Fruit fly (Drosophila melanogaster) whole organism, embryonic: ENCODE results near the gene CG11608.

Experiments
- CG10267 ChIP-seq: fragments of 200-800 bp; sonication (Bioruptor generic); optimal IDR thresholded peaks from 2 replicates; lab custom pipeline; 2018; ENCODE audit warnings: missing biosample characterization, mild to moderate bottlenecking, missing genetic modification characterization, moderate library complexity
- CG13123 ChIP-seq: fragments of 200-800 bp; sonication (Bioruptor generic); optimal IDR thresholded peaks from 2 replicates; lab custom pipeline; 2016; ENCODE audit warnings: missing biosample characterization, missing genetic modification characterization
- CG13287 ChIP-seq: fragments of 200-800 bp; sonication (Bioruptor generic); IDR thresholded peaks from 2 replicates; pipeline ENCODE4 v1.3.6; 2022; ENCODE audit warnings: missing biosample characterization, missing genetic modification characterization; ENCODE audit not compliant: partially characterized antibody
- CG13894 ChIP-seq: fragments of 200-800 bp; sonication (Bioruptor generic); optimal IDR thresholded peaks from 3 replicates; lab custom pipeline; 2018; ENCODE audit warnings: missing biosample characterization, mild to moderate bottlenecking, missing genetic modification characterization, moderate library complexity
- CG14014 ChIP-seq: fragments of 200-800 bp; sonication (Bioruptor generic); IDR thresholded peaks from 2 replicates; pipeline ENCODE4 v1.3.6; 2022; ENCODE audit warnings: missing biosample characterization, missing genetic modification characterization
- CG15011 ChIP-seq: fragments of 200-800 bp; sonication (Bioruptor generic); optimal IDR thresholded peaks from 3 replicates; lab custom pipeline; 2018; ENCODE audit warnings: missing biosample characterization, mild to moderate bottlenecking, missing genetic modification characterization
- CG1647 ChIP-seq: fragments of 200-800 bp; sonication (Bioruptor generic); optimal IDR thresholded peaks from 3 replicates; lab custom pipeline; 2016; ENCODE audit warnings: missing biosample characterization, missing genetic modification characterization
- CG17385 ChIP-seq: fragments of 200-800 bp; sonication (Bioruptor generic); optimal IDR thresholded peaks from 3 replicates; lab custom pipeline; 2018; ENCODE audit warnings: missing biosample characterization, mild to moderate bottlenecking, missing genetic modification characterization
- CG18011 ChIP-seq: fragments of 200-800 bp; sonication (Bioruptor generic); optimal IDR thresholded peaks from 2 replicates; lab custom pipeline; 2017; ENCODE audit warnings: missing biosample characterization, missing genetic modification characterization, mild to moderate bottlenecking, moderate library complexity, missing genotype
- CG42726 ChIP-seq: fragments of 200-800 bp; sonication (Bioruptor generic); IDR thresholded peaks from 2 replicates; pipeline ENCODE4 v1.3.6; 2022; ENCODE audit warnings: missing biosample characterization, missing genetic modification characterization; ENCODE audit not compliant: partially characterized antibody
- CG4820 ChIP-seq: fragments of 200-800 bp; sonication (Bioruptor generic); optimal IDR thresholded peaks from 3 replicates; lab custom pipeline; 2016; ENCODE audit warnings: missing biosample characterization, missing genetic modification characterization
- CG5245 ChIP-seq: fragments of 200-800 bp; sonication (Bioruptor generic); optimal IDR thresholded peaks from 3 replicates; lab custom pipeline; 2016; ENCODE audit warnings: missing biosample characterization, missing genetic modification characterization
- CG6254 ChIP-seq: fragments of 200-800 bp; sonication (Bioruptor generic); optimal IDR thresholded peaks from 3 replicates; lab custom pipeline; 2017; ENCODE audit warnings: mild to moderate bottlenecking, missing biosample characterization, missing genetic modification reagents, missing genetic modification characterization
- CG7839 ChIP-seq: fragments of 200-800 bp; sonication (Bioruptor generic); optimal IDR thresholded peaks from 3 replicates; lab custom pipeline; 2018; ENCODE audit warnings: missing biosample characterization, mild to moderate bottlenecking, missing genetic modification characterization, moderate library complexity
- CG8765 ChIP-seq: fragments of 200-800 bp; sonication (Bioruptor generic); IDR thresholded peaks from 2 replicates; pipeline ENCODE4 v1.3.6; 2022; ENCODE audit warnings: missing biosample characterization, missing genetic modification characterization
- CG8924 ChIP-seq: fragments of 200-800 bp; optimal IDR thresholded peaks from 3 replicates; lab custom pipeline; 2019; ENCODE audit warnings: missing biosample characterization, mild to moderate bottlenecking, missing genetic modification characterization, moderate library complexity
- CG9609 ChIP-seq: fragments of 200-800 bp; sonication (Bioruptor generic); optimal IDR thresholded peaks from 3 replicates; lab custom pipeline; 2016; ENCODE audit warnings: missing biosample characterization, missing genetic modification characterization
- Dad ChIP-seq: fragments of 200-800 bp; sonication (Bioruptor generic); optimal IDR thresholded peaks from 3 replicates; lab custom pipeline; 2016; ENCODE audit warnings: missing biosample characterization, missing genetic modification characterization
- Dek ChIP-seq: fragments of 200-800 bp; sonication (Bioruptor generic); optimal IDR thresholded peaks from 3 replicates; lab custom pipeline; 2019; ENCODE audit warnings: missing biosample characterization, mild to moderate bottlenecking, missing genetic modification characterization, moderate library complexity
- ERR ChIP-seq: fragments of 200-800 bp; sonication (Bioruptor generic); optimal IDR thresholded peaks from 2 replicates; lab custom pipeline; 2016; ENCODE audit warnings: missing biosample characterization, missing genetic modification characterization
- Ets65A ChIP-seq: fragments of 200-800 bp; sonication (Bioruptor generic); peaks from one replicate; lab custom pipeline; 2016; ENCODE audit warnings: missing biosample characterization, missing genetic modification characterization
- Hand ChIP-seq: fragments of 200-800 bp; sonication (Bioruptor generic); optimal IDR thresholded peaks from 2 replicates; lab custom pipeline; 2017; ENCODE audit warnings: mild to moderate bottlenecking, missing biosample characterization, missing genetic modification reagents, missing genetic modification characterization
- MBD-R2 ChIP-seq: fragments of 200-800 bp; sonication (Bioruptor generic); IDR thresholded peaks from 2 replicates; pipeline ENCODE4 v1.3.6; 2022; ENCODE audit warnings: missing biosample characterization, missing genetic modification characterization
- Nf-YB ChIP-seq: fragments of 200-800 bp; sonication (Bioruptor generic); optimal IDR thresholded peaks from 3 replicates; lab custom pipeline; 2019; ENCODE audit warnings: missing biosample characterization, mild to moderate bottlenecking, missing genetic modification characterization, moderate library complexity
- Nf-YC ChIP-seq: fragments of 200-800 bp; optimal IDR thresholded peaks from 3 replicates; lab custom pipeline; 2019; ENCODE audit warnings: missing biosample characterization, mild to moderate bottlenecking, missing genetic modification characterization, moderate library complexity
- Oli ChIP-seq: fragments of 200-800 bp; sonication (Bioruptor generic); optimal IDR thresholded peaks from 2 replicates; lab custom pipeline; 2018; ENCODE audit warnings: missing biosample characterization, mild to moderate bottlenecking, missing genetic modification characterization, moderate library complexity
- Six4 ChIP-seq: fragments of 200-800 bp; sonication (Bioruptor generic); optimal IDR thresholded peaks from 2 replicates; lab custom pipeline; 2016; ENCODE audit warnings: missing biosample characterization, missing genetic modification characterization
- Stat92E ChIP-seq, 3 experiments: fragments of >200 bp in 2 of 3; fragments of 200-800 bp in 1 of 3; sonication (Bioruptor generic) in 1 of 3; optimal IDR thresholded peaks; 2 replicates each; lab custom pipeline; 2017 to 2019; ENCODE audit warnings: missing biosample characterization in 3 of 3, missing genetic modification characterization in 3 of 3, mild to moderate bottlenecking in 1 of 3, moderate library complexity in 1 of 3
- Vsx1 ChIP-seq: fragments of 200-800 bp; sonication (Bioruptor generic); optimal IDR thresholded peaks from 2 replicates; lab custom pipeline; 2017; ENCODE audit warnings: missing biosample characterization, mild to moderate bottlenecking, missing genetic modification characterization, missing genetic modification reagents
- amos ChIP-seq: fragments of 200-800 bp; sonication (Bioruptor generic); IDR thresholded peaks from 2 replicates; pipeline ENCODE4 v1.3.6; 2022; ENCODE audit warnings: missing biosample characterization, missing genetic modification characterization; ENCODE audit not compliant: partially characterized antibody
- ara ChIP-seq: fragments of 200-800 bp; sonication (Bioruptor generic); IDR thresholded peaks from 2 replicates; pipeline ENCODE4 v1.3.6; 2022; ENCODE audit warnings: missing biosample characterization, missing genetic modification characterization
- cg ChIP-seq: fragments of 200-800 bp; sonication (Bioruptor generic); optimal IDR thresholded peaks from 3 replicates; lab custom pipeline; 2019; ENCODE audit warnings: missing biosample characterization, mild to moderate bottlenecking, missing genetic modification characterization, moderate library complexity
- chif ChIP-seq, 2 experiments: fragments of 200-800 bp; sonication (Bioruptor generic); optimal IDR thresholded peaks; 3 replicates each; lab custom pipeline; 2016; ENCODE audit warnings: missing biosample characterization in 2 of 2, missing genetic modification characterization in 2 of 2
- ci ChIP-seq: fragments of 200-800 bp; sonication (Bioruptor generic); IDR thresholded peaks from 3 replicates; pipeline ENCODE4 v1.3.6; 2022; ENCODE audit warnings: missing biosample characterization, missing genetic modification characterization
- croc ChIP-seq: fragments of 200-800 bp; sonication (Bioruptor generic); conservative IDR thresholded peaks from 3 replicates; pipeline ENCODE4 v1.3.6; 2022; ENCODE audit warnings: missing biosample characterization, missing genetic modification characterization
- emc ChIP-seq: fragments of 200-800 bp; sonication (Bioruptor generic); optimal IDR thresholded peaks from 2 replicates; lab custom pipeline; 2016; ENCODE audit warnings: missing biosample characterization, missing genetic modification characterization
- ewg ChIP-seq: fragments of 200-800 bp; sonication (Bioruptor generic); optimal IDR thresholded peaks from 3 replicates; lab custom pipeline; 2017; ENCODE audit warnings: mild to moderate bottlenecking, missing biosample characterization, missing genetic modification reagents, missing genetic modification characterization
- h ChIP-seq: fragments of >200 bp; optimal IDR thresholded peaks from 2 replicates; lab custom pipeline; 2017
- pita ChIP-seq: fragments of 200-800 bp; sonication (Bioruptor generic); optimal IDR thresholded peaks from 2 replicates; lab custom pipeline; 2017; ENCODE audit warnings: missing biosample characterization, mild to moderate bottlenecking, missing genetic modification characterization
- prd ChIP-seq, 3 experiments: fragments of >200 bp in 2 of 3; fragments of 200-800 bp in 1 of 3; sonication (Bioruptor generic) in 1 of 3; optimal IDR thresholded peaks in 2 of 3; IDR thresholded peaks in 1 of 3; 2 replicates in 2 of 3; 3 replicates in 1 of 3; pipeline versions ENCODE4 v1.3.6 to Lab custom; 2017 to 2022; ENCODE audit warnings: missing biosample characterization in 1 of 3, missing genetic modification characterization in 1 of 3
- pzg ChIP-seq: fragments of 200-800 bp; sonication (Bioruptor generic); optimal IDR thresholded peaks from 3 replicates; lab custom pipeline; 2018; ENCODE audit warnings: missing biosample characterization, mild to moderate bottlenecking, missing genetic modification characterization, moderate library complexity
- schlank ChIP-seq: fragments of 200-800 bp; sonication (Bioruptor generic); optimal IDR thresholded peaks from 2 replicates; lab custom pipeline; 2018; ENCODE audit warnings: missing biosample characterization, mild to moderate bottlenecking, missing genetic modification characterization
- seq ChIP-seq: fragments of 200-800 bp; sonication (Bioruptor generic); IDR thresholded peaks from 2 replicates; pipeline ENCODE4 v1.3.6; 2022; ENCODE audit warnings: missing biosample characterization, missing genetic modification characterization
- slbo ChIP-seq: fragments of 200-800 bp; sonication (Bioruptor generic); IDR thresholded peaks from 2 replicates; pipeline ENCODE4 v1.3.6; 2022; ENCODE audit warnings: missing biosample characterization, missing genetic modification characterization
- sqz ChIP-seq: fragments of 200-800 bp; sonication (Bioruptor generic); optimal IDR thresholded peaks from 3 replicates; lab custom pipeline; 2018; ENCODE audit warnings: missing biosample characterization, mild to moderate bottlenecking, missing genetic modification characterization
- ssp ChIP-seq: fragments of 200-800 bp; sonication (Bioruptor generic); IDR thresholded peaks from 2 replicates; pipeline ENCODE4 v1.3.6; 2022; ENCODE audit warnings: missing biosample characterization, missing genetic modification characterization
- tio ChIP-seq: fragments of 200-800 bp; sonication (Bioruptor generic); optimal IDR thresholded peaks from 2 replicates; lab custom pipeline; 2017; ENCODE audit warnings: missing biosample characterization, missing genetic modification characterization, inconsistent platforms
- unpg ChIP-seq: fragments of 200-800 bp; sonication (Bioruptor generic); optimal IDR thresholded peaks from 3 replicates; lab custom pipeline; 2018; ENCODE audit warnings: missing biosample characterization, mild to moderate bottlenecking, missing genetic modification characterization, moderate library complexity

Gene CG11608

DNA sequence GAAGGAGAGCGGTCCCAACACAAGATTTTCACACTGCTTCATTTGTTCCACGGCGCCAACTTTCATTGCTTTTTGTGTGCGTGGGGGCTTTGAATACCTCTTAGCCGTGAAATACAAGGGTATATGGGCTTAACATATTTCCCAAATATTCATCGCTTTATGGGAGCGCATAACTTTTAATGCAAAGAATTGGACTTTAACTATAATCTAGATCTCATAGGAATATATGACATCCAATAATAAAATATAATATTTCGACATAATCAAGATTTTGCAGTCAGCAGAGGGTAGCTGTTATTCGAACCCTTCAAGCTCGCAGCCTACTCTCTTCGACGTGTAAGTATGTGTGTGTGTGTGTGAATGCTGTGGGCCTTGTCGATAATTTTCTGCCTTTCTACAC is 46.6 kb upstream of the CG11608 start (continued):
- TF ChIP-seq prd (optimal IDR thresholded peaks at IDR 0.05; lab: Kevin White, UChicago) (no peak), prd (GFP tag; IDR thresholded peaks at IDR 0.05; lab: Robert Waterston, UW) (peak; percentile 39; the same call in 2 of the 3 replicates), ci (GFP tag; lab: Robert Waterston, UW) (peak; percentile 51; the same call in 2 of the 3 replicates), Nf-YC (tag; lab: Kevin White, UChicago) (no peak), Dad (GFP tag; lab: Kevin White, UChicago) (no peak), ERR (GFP tag; lab: Kevin White, UChicago) (no peak), CG8924 (peak; percentile 20), Stat92E (GFP tag; optimal IDR thresholded peaks at IDR 0.05; lab: Kevin White, UChicago) (no peak), CG14014 (GFP tag; lab: Robert Waterston, UW) (0 out of 2 replicates have a peak, but pooled peaks have one; percentile 17), ewg (GFP tag; lab: Kevin White, UChicago) (no peak), croc (GFP tag; lab: Robert Waterston, UW) (no peak), Vsx1 (GFP tag; lab: Kevin White, UChicago) (no peak), slbo (peak; percentile 52; the same call in 1 of the 2 replicates), CG9609 (GFP tag; lab: Kevin White, UChicago) (no peak), emc (GFP tag; lab: Kevin White, UChicago) (no peak), sqz (no peak), CG6254 (GFP tag; lab: Kevin White, UChicago) (no peak), CG13894 (tag; lab: Kevin White, UChicago) (no peak), unpg (GFP tag; lab: Kevin White, UChicago) (peak; percentile 31), MBD-R2 (no peak), CG4820 (peak; percentile 25), CG5245 (GFP tag; lab: Kevin White, UChicago) (no peak), CG18011 (GFP tag; lab: Kevin White, UChicago) (no peak), Hand (GFP tag; lab: Kevin White, UChicago) (peak; percentile 7), CG1647 (peak; percentile 7), CG13123 (GFP tag; lab: Kevin White, UChicago) (no peak), pita (GFP tag; lab: Kevin White, UChicago) (no peak), CG13287 (GFP tag; lab: Robert Waterston, UW) (no peak), amos (GFP tag; lab: Robert Waterston, UW) (no peak)

DNA sequence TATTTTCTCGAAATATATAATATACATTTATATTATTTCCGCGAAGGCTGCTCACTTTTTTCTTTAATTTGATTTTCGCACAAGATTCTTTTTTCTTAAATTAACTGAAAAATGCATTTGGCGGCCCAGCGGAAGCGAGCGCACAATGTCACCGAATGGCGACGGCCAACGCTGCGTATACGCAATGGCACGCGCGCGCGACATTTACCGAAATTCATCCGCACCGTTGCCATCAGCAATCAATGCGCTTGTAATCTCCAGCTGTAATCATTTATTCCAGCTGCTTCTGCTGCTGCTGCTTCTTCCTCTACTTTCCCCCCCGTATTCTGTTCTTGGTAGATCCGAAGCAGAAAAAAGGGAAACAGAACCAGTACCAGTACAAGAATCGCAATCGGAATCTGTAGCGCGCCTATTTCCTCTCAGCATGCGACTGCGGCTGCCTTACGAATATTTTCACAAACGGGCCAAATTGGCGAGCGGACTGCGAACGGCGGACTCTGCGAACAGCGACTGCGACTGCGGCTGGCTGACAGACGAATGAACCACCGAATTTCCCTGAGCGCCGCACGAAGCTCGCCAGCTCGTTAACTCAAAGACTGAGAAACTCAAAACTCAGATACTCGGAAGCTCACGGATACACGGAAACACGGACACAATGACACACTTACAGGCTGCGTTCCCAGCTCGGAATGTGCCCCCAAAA is 42.9 kb upstream of the CG11608 start, which contains the start of gene Octbeta2R:
Octbeta2R (minus strand) TSS at position 539 of the 703 bp plus-strand sequence.
- TF ChIP-seq chif (GFP tag; optimal IDR thresholded peaks at IDR 0.05; lab: Kevin White, UChicago), result no peak
- TF ChIP-seq unpg (GFP tag; lab: Kevin White, UChicago), result no peak
- no peak for TF ChIP-seq tio (GFP tag; lab: Kevin White, UChicago)
- no peak for TF ChIP-seq CG7839 (tag; lab: Kevin White, UChicago)
- no peak for TF ChIP-seq Dek
- TF ChIP-seq CG13894 (tag; lab: Kevin White, UChicago), result peak; percentile 35
- no peak for TF ChIP-seq Six4
- peak; percentile 26 for TF ChIP-seq Nf-YC (tag; lab: Kevin White, UChicago)
- TF ChIP-seq h (lab: Kevin White, UChicago), result no peak
- TF ChIP-seq CG8765 (GFP tag; lab: Robert Waterston, UW), result no peak
- no peak for TF ChIP-seq Nf-YB
- no peak for TF ChIP-seq schlank (tag; lab: Kevin White, UChicago)
- no peak for TF ChIP-seq CG17385 (GFP tag; lab: Kevin White, UChicago)
- no peak for TF ChIP-seq CG10267 (tag; lab: Kevin White, UChicago)
- TF ChIP-seq seq (GFP tag; lab: Robert Waterston, UW), result 0 out of 2 replicates have a peak, but pooled peaks have one; percentile 26
- peak; percentile 55; the same call in 1 of the 2 replicates for TF ChIP-seq CG13287 (GFP tag; lab: Robert Waterston, UW)
- no peak for TF ChIP-seq CG15011 (GFP tag; lab: Kevin White, UChicago)
- TF ChIP-seq ara (GFP tag; lab: Robert Waterston, UW), result no peak
- TF ChIP-seq Ets65A (GFP tag; lab: Kevin White, UChicago), result peak; percentile 56
- no peak for TF ChIP-seq ssp (GFP tag; lab: Robert Waterston, UW)
- no peak for TF ChIP-seq CG42726
- TF ChIP-seq pzg (GFP tag; lab: Kevin White, UChicago), result no peak
- TF ChIP-seq Oli (tag; lab: Kevin White, UChicago), result no peak
- TF ChIP-seq cg, result peak; percentile 11
